Worm (Caenorhabditis elegans) whole organism, young adult: ENCODE measurements around the gene ZC477.2.

Experiments used
- B0035.1 ChIP-seq: sonication (generic microtip); optimal IDR thresholded peaks from 2 replicates; lab custom pipeline; 2016; ENCODE audit warnings: missing genetic modification characterization, mild to moderate bottlenecking, missing compliant biosample characterization, missing genotype, missing genetic modification reagents
- B0261.1 ChIP-seq: sonication (generic microtip); optimal IDR thresholded peaks from 2 replicates; lab custom pipeline; 2016; ENCODE audit warnings: mild to moderate bottlenecking, missing genetic modification characterization, moderate library complexity, missing compliant biosample characterization
- B0336.3 ChIP-seq: fragments of 200-800 bp; sonication (Bioruptor generic); IDR thresholded peaks from 2 replicates; pipeline ENCODE4 v1.3.6; 2022; ENCODE audit warnings: missing genetic modification characterization, missing compliant biosample characterization
- D2030.7 ChIP-seq: fragments of 200-800 bp; sonication (Bioruptor generic); IDR thresholded peaks from 2 replicates; pipeline ENCODE4 v1.3.6; 2022; ENCODE audit warnings: missing genetic modification reagents, missing genetic modification characterization, missing compliant biosample characterization
- F10E7.11 ChIP-seq: sonication (generic microtip); optimal IDR thresholded peaks from 2 replicates; lab custom pipeline; 2017; ENCODE audit warnings: mild to moderate bottlenecking, missing genetic modification characterization, moderate library complexity, missing compliant biosample characterization
- F22D6.2 ChIP-seq: sonication (generic microtip); optimal IDR thresholded peaks from 2 replicates; lab custom pipeline; 2016; ENCODE audit warnings: mild to moderate bottlenecking, missing genetic modification characterization, missing compliant biosample characterization
- F23B12.7 ChIP-seq: sonication (generic microtip); optimal IDR thresholded peaks from 2 replicates; lab custom pipeline; 2017; ENCODE audit warnings: missing genetic modification characterization, mild to moderate bottlenecking, missing compliant biosample characterization, antibody characterized with exemption, moderate library complexity; ENCODE audit not compliant: insufficient read depth
- F37B4.10 ChIP-seq: fragments of 200-800 bp; sonication (Bioruptor generic); IDR thresholded peaks from 2 replicates; pipeline ENCODE4 v1.3.6; 2022; ENCODE audit warnings: missing genetic modification characterization, missing compliant biosample characterization
- F52B5.7 ChIP-seq: sonication (generic microtip); optimal IDR thresholded peaks from 2 replicates; lab custom pipeline; 2016; ENCODE audit warnings: mild to moderate bottlenecking, missing genetic modification characterization, missing compliant biosample characterization
- F57A8.1 ChIP-seq: fragments of 200-800 bp; sonication (Bioruptor generic); optimal IDR thresholded peaks from 2 replicates; lab custom pipeline; 2018; ENCODE audit warnings: mild to moderate bottlenecking, missing genetic modification characterization, moderate library complexity, missing compliant biosample characterization
- F57C9.4 ChIP-seq: sonication (generic microtip); optimal IDR thresholded peaks from 2 replicates; lab custom pipeline; 2017; ENCODE audit warnings: mild to moderate bottlenecking, missing genetic modification characterization, missing compliant biosample characterization
- K11D2.4 ChIP-seq: fragments of 200-800 bp; sonication (Bioruptor generic); IDR thresholded peaks from 2 replicates; pipeline ENCODE4 v1.3.6; 2022; ENCODE audit warnings: missing genetic modification reagents, missing genetic modification characterization, missing compliant biosample characterization
- Y79H2A.3 ChIP-seq: fragments of 200-800 bp; sonication (Bioruptor generic); conservative IDR thresholded peaks from 2 replicates; pipeline ENCODE4 v1.3.6; 2022; ENCODE audit warnings: missing genetic modification reagents, missing genetic modification characterization, missing compliant biosample characterization
- Y95B8A.8 ChIP-seq: fragments of 200-800 bp; sonication (Bioruptor generic); IDR thresholded peaks from 2 replicates; pipeline ENCODE4 v1.3.6; 2022; ENCODE audit warnings: missing genetic modification reagents, missing genetic modification characterization, missing compliant biosample characterization
- athp-1 ChIP-seq: sonication (generic microtip); optimal IDR thresholded peaks from 2 replicates; lab custom pipeline; 2017; ENCODE audit warnings: mild to moderate bottlenecking, missing genetic modification characterization, missing compliant biosample characterization
- attf-3 ChIP-seq: fragments of 200-800 bp; sonication (Bioruptor generic); conservative IDR thresholded peaks from 2 replicates; pipeline ENCODE4 v1.3.6; 2022; ENCODE audit warnings: missing genetic modification reagents, missing genetic modification characterization, missing compliant biosample characterization
- bed-1 ChIP-seq: fragments of 200-800 bp; sonication (Bioruptor generic); IDR thresholded peaks from 2 replicates; pipeline ENCODE4 v1.3.6; 2022; ENCODE audit warnings: missing genetic modification reagents, missing genetic modification characterization, missing compliant biosample characterization
- bed-2 ChIP-seq: fragments of 200-800 bp; sonication (Bioruptor generic); IDR thresholded peaks from 2 replicates; pipeline ENCODE4 v1.3.6; 2022; ENCODE audit warnings: missing genetic modification reagents, missing genetic modification characterization, missing compliant biosample characterization
- cebp-1 ChIP-seq, 2 experiments: fragments of 200-800 bp in 1 of 2; sonication (Bioruptor generic) in 1 of 2; sonication (generic microtip) in 1 of 2; IDR thresholded peaks in 1 of 2; optimal IDR thresholded peaks in 1 of 2; 2 replicates each; pipeline versions ENCODE4 v1.3.6 to Lab custom; 2017 to 2022; ENCODE audit warnings: missing compliant biosample characterization in 2 of 2, missing genetic modification characterization in 2 of 2, mild to moderate bottlenecking in 1 of 2, missing genetic modification reagents in 1 of 2, moderate library complexity in 1 of 2
- ceh-58 ChIP-seq: fragments of 200-800 bp; sonication (Bioruptor generic); IDR thresholded peaks from 2 replicates; pipeline ENCODE4 v1.3.6; 2022; ENCODE audit warnings: missing genetic modification characterization, missing compliant biosample characterization
- chd-7 ChIP-seq: sonication (generic microtip); optimal IDR thresholded peaks from 2 replicates; lab custom pipeline; 2016; ENCODE audit warnings: mild to moderate bottlenecking, missing genetic modification characterization, moderate library complexity, missing compliant biosample characterization
- dox-1 ChIP-seq: fragments of 200-800 bp; sonication (Bioruptor generic); IDR thresholded peaks from 2 replicates; pipeline ENCODE4 v1.3.6; 2022; ENCODE audit warnings: missing genetic modification reagents, missing genetic modification characterization, missing compliant biosample characterization
- dpff-1 ChIP-seq: sonication (generic microtip); optimal IDR thresholded peaks from 2 replicates; lab custom pipeline; 2017; ENCODE audit warnings: mild to moderate bottlenecking, missing genetic modification characterization, missing compliant biosample characterization
- dpl-1 ChIP-seq: fragments of 150-350 bp; optimal IDR thresholded peaks from 2 replicates; lab custom pipeline; 2014; ENCODE audit warnings: missing biosample characterization, missing genetic modification reagents, missing genetic modification characterization
- ets-4 ChIP-seq: fragments of 200-800 bp; sonication (Bioruptor generic); optimal IDR thresholded peaks from 2 replicates; lab custom pipeline; 2018; ENCODE audit warnings: mild to moderate bottlenecking, missing genetic modification characterization, missing compliant biosample characterization
- gei-17 ChIP-seq: fragments of 200-800 bp; sonication (Bioruptor generic); optimal IDR thresholded peaks from 2 replicates; lab custom pipeline; 2018; ENCODE audit warnings: mild to moderate bottlenecking, missing genetic modification characterization, missing compliant biosample characterization
- hlh-12 ChIP-seq: sonication (generic microtip); optimal IDR thresholded peaks from 2 replicates; lab custom pipeline; 2016; ENCODE audit warnings: missing genetic modification characterization, missing compliant biosample characterization
- hlh-26 ChIP-seq: fragments of 200-800 bp; sonication (Bioruptor generic); conservative IDR thresholded peaks from 2 replicates; pipeline ENCODE4 v1.3.6; 2022; ENCODE audit warnings: missing genetic modification reagents, missing genetic modification characterization, missing compliant biosample characterization
- madf-3 ChIP-seq: fragments of 200-800 bp; sonication (Bioruptor generic); IDR thresholded peaks from 2 replicates; pipeline ENCODE4 v1.3.6; 2022; ENCODE audit warnings: missing genetic modification reagents, missing genetic modification characterization, missing compliant biosample characterization
- mcd-1 ChIP-seq: fragments of 200-800 bp; sonication (Bioruptor generic); IDR thresholded peaks from 2 replicates; pipeline ENCODE4 v1.3.6; 2022; ENCODE audit warnings: missing genetic modification reagents, missing genetic modification characterization, missing compliant biosample characterization
- mel-28 ChIP-seq: sonication (generic microtip); optimal IDR thresholded peaks from 2 replicates; lab custom pipeline; 2016; ENCODE audit warnings: borderline replicate concordance, mild to moderate bottlenecking, missing genetic modification characterization, missing compliant biosample characterization
- mes-4 ChIP-seq: sonication (generic microtip); optimal IDR thresholded peaks from 2 replicates; lab custom pipeline; 2016; ENCODE audit warnings: missing genotype, missing genetic modification characterization, missing compliant biosample characterization
- nfya-2 ChIP-seq: fragments of 200-800 bp; sonication (Bioruptor generic); IDR thresholded peaks from 2 replicates; pipeline ENCODE4 v1.3.6; 2022; ENCODE audit warnings: missing genetic modification reagents, missing genetic modification characterization, missing compliant biosample characterization
- nhr-179 ChIP-seq: sonication (generic microtip); optimal IDR thresholded peaks from 2 replicates; lab custom pipeline; 2016; ENCODE audit warnings: mild to moderate bottlenecking, missing genetic modification characterization, missing compliant biosample characterization
- rpc-1 ChIP-seq, 2 experiments: fragments of 150-350 bp in 1 of 2; sonication (generic microtip) in 1 of 2; optimal IDR thresholded peaks; 2 replicates each; lab custom pipeline; 2014 to 2018; ENCODE audit warnings: missing biosample characterization in 1 of 2, missing genetic modification characterization in 1 of 2, missing genetic modification reagents in 1 of 2, missing genotype in 1 of 2
- snpc-1.3 ChIP-seq: sonication (generic microtip); optimal IDR thresholded peaks from 2 replicates; lab custom pipeline; 2017; ENCODE audit warnings: missing genetic modification characterization, mild to moderate bottlenecking, missing compliant biosample characterization, antibody characterized with exemption, moderate library complexity, missing genotype, missing genetic modification reagents; ENCODE audit not compliant: insufficient read depth
- snpc-4 ChIP-seq, 5 experiments: fragments of 150-350 bp in 1 of 5; sonication (generic microtip) in 4 of 5; optimal IDR thresholded peaks; 2 replicates each; lab custom pipeline; 2014 to 2018; ENCODE audit warnings: missing genetic modification characterization in 5 of 5, missing biosample characterization in 3 of 5, antibody characterized with exemption in 2 of 5, mild to moderate bottlenecking in 2 of 5, missing compliant biosample characterization in 2 of 5, missing genotype in 2 of 5, moderate library complexity in 2 of 5, missing genetic modification reagents in 1 of 5
- sptf-2 ChIP-seq: fragments of 200-800 bp; sonication (Bioruptor generic); optimal IDR thresholded peaks from 2 replicates; lab custom pipeline; 2018; ENCODE audit warnings: mild to moderate bottlenecking, missing genetic modification characterization, missing compliant biosample characterization
- zfh-2 ChIP-seq: fragments of 200-800 bp; sonication (Bioruptor generic); conservative IDR thresholded peaks from 2 replicates; pipeline ENCODE4 v1.3.6; 2022; ENCODE audit warnings: missing genetic modification reagents, missing genetic modification characterization, missing compliant biosample characterization
- zim-3 ChIP-seq: sonication (generic microtip); optimal IDR thresholded peaks from 2 replicates; lab custom pipeline; 2017; ENCODE audit warnings: mild to moderate bottlenecking, missing genetic modification characterization, moderate library complexity, missing compliant biosample characterization
- ztf-28 ChIP-seq: fragments of 200-800 bp; sonication (Bioruptor generic); IDR thresholded peaks from 2 replicates; pipeline ENCODE4 v1.3.6; 2022; ENCODE audit warnings: missing genetic modification reagents, missing genetic modification characterization, missing compliant biosample characterization

ZC477.2 gene

DNA sequence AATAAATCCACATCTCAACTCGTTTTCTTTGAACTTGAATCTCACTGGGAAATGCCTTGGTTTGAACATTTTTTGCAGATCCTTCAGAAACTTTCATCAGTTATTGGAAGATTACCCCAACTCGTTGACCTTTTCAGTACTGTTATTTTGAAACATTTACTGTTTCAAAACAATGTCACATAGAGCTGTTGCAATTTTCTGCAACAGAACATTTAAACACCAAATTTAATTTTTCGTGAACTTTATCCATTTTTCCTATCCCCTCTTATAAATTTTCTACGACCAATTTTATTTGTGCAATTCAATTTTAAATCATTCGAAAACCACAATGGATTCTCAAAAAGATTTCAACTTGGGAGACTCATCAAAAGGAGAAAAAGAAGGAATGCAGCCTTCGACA lies at the start of gene ZC477.2:
Gene ZC477.2, plus strand, starts transcription at position 301 of the 400 bp plus-strand sequence.
- no peak for TF ChIP-seq cebp-1 (GFP tag; IDR thresholded peaks at IDR 0.05; lab: Robert Waterston, UW)
- TF ChIP-seq cebp-1 (tag; optimal IDR thresholded peaks at IDR 0.05; lab: Kevin White, UChicago), result no peak
- no peak for TF ChIP-seq attf-3 (GFP tag; lab: Robert Waterston, UW)
- no peak for TF ChIP-seq madf-3 (GFP tag; lab: Robert Waterston, UW)
- TF ChIP-seq K11D2.4 (GFP tag; lab: Robert Waterston, UW), result no peak

DNA sequence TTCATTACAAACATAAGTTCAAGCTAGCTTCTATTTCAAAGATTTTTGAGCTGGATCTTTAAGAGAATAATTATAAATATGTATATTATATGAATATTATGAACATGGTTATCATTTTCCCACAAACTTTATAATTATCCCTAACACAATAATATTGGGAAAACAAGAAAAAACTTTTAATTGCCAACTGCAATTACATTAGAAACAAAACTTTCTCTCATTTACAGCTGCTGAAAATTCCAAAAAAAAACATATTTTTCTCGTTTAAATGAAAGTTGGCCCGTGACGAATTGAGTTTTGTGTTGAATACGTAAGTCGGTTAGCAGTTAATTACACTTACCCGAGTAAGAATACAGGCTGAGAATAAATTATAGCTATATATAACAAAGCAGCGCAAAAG lies 45.3 kb upstream of the ZC477.2 start:
- TF ChIP-seq ets-4 (GFP tag; lab: Kevin White, UChicago) (no peak), athp-1 (no peak), snpc-4 (GFP tag; optimal IDR thresholded peaks at IDR 0.05; lab: Kevin White, UChicago) (no peak), snpc-4 (tag; optimal IDR thresholded peaks at IDR 0.05; lab: Kevin White, UChicago) (no peak), sptf-2 (GFP tag; lab: Kevin White, UChicago) (no peak), Y95B8A.8 (GFP tag; lab: Robert Waterston, UW) (no peak), ztf-28 (GFP tag; lab: Robert Waterston, UW) (no peak)
- TF ChIP-seq, all 124 proteins: peak for 0

DNA sequence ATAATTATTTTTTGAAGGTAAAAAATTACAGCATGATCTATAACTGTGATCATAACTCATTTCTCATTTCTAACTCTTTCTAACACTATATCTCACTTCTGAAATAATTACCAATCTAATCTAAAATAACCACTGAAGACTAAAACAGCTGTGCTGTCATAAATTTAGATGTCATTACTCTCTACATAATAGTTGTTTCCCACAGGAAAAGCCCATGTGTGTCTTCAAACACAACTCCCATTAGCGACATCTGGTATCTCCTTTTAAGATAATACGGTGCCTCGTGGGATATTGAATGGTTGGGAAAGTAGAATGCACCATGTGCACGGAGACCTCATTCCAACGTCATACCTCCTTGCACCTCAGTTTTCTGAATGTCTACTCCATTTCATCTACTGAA lies 43.0 kb upstream of the ZC477.2 start, which contains the start of gene Y43B11AL.1:
Gene Y43B11AL.1, plus strand, starts transcription at position 301 of the 400 bp plus-strand sequence.
- TF ChIP-seq F57C9.4 (tag; lab: Kevin White, UChicago) (no peak), ceh-58 (no peak), dpff-1 (tag; lab: Kevin White, UChicago) (no peak), chd-7 (no peak), F37B4.10 (no peak), F57A8.1 (GFP tag; lab: Kevin White, UChicago) (no peak), bed-1 (GFP tag; lab: Robert Waterston, UW) (no peak), rpc-1 (optimal IDR thresholded peaks at IDR 0.05; lab: Kevin White, UChicago) (no peak), rpc-1 (tag; optimal IDR thresholded peaks at IDR 0.05; lab: Kevin White, UChicago) (no peak), F10E7.11 (tag; lab: Kevin White, UChicago) (no peak), zim-3 (tag; lab: Kevin White, UChicago) (no peak), snpc-1.3 (tag; lab: Kevin White, UChicago) (no peak), D2030.7 (GFP tag; lab: Robert Waterston, UW) (no peak), hlh-26 (no peak), zfh-2 (GFP tag; lab: Robert Waterston, UW) (no peak), dpl-1 (no peak), hlh-12 (tag; lab: Kevin White, UChicago) (no peak), mcd-1 (no peak), dox-1 (no peak), B0261.1 (tag; lab: Kevin White, UChicago) (no peak), gei-17 (GFP tag; lab: Kevin White, UChicago) (no peak)

DNA sequence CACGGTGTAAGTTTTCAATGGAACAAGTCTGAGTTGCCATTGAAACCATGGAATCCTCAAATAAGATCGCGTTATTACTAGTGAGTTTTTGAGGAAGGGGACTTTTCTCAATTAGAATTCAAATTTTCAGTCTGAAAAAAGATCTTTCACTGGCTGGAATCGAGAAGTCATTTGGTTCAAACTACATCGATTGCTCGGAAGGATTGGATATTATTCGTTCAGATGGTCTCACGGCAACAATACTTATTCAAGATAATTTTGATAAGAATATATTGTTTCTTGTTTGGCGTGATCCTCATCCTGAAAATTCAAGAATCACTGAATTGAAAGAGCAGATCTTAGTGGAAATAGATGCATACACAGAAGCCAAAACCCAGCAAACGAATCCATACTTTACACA lies 40.5 kb upstream of the ZC477.2 start:
- TF ChIP-seq F23B12.7, result no peak
- no peak for TF ChIP-seq F52B5.7 (tag; lab: Kevin White, UChicago)
- no peak for TF ChIP-seq F22D6.2 (tag; lab: Kevin White, UChicago)
- no peak for TF ChIP-seq nhr-179 (tag; lab: Kevin White, UChicago)
- no peak for TF ChIP-seq nfya-2 (GFP tag; lab: Robert Waterston, UW)
- no peak for TF ChIP-seq B0035.1 (tag; lab: Kevin White, UChicago)
- TF ChIP-seq mes-4 (tag; lab: Kevin White, UChicago), result no peak
- TF ChIP-seq Y79H2A.3, result no peak
- no peak for TF ChIP-seq ceh-58
- TF ChIP-seq bed-2 (GFP tag; lab: Robert Waterston, UW), result no peak
- no peak for TF ChIP-seq B0336.3 (GFP tag; lab: Robert Waterston, UW)
- TF ChIP-seq mel-28 (tag; lab: Kevin White, UChicago), result no peak
